Worm (Caenorhabditis elegans) whole organism, mixed stage, embryonic: Measurements from ENCODE around the gene madf-8.

Source experiments
- hlh-1 ChIP-seq: fragments of 150-350 bp; optimal IDR thresholded peaks from 2 replicates; lab custom pipeline; 2014; ENCODE audit warnings: missing biosample characterization, missing genetic modification reagents, missing genetic modification characterization
- lsy-2 ChIP-seq: fragments of 150-350 bp; optimal IDR thresholded peaks from 2 replicates; lab custom pipeline; 2014; ENCODE audit warnings: missing biosample characterization, missing genetic modification characterization
- pha-4 ChIP-seq: fragments of 150-350 bp; optimal IDR thresholded peaks from 2 replicates; lab custom pipeline; 2018; ENCODE audit warnings: missing biosample characterization, missing genetic modification reagents, missing genetic modification characterization
- snpc-4 ChIP-seq: fragments of 150-350 bp; optimal IDR thresholded peaks from 2 replicates; lab custom pipeline; 2014; ENCODE audit warnings: missing biosample characterization, missing genetic modification characterization
- unc-39 ChIP-seq: fragments of 150-350 bp; optimal IDR thresholded peaks from 2 replicates; lab custom pipeline; 2014; ENCODE audit warnings: missing biosample characterization, missing genetic modification characterization

DNA sequence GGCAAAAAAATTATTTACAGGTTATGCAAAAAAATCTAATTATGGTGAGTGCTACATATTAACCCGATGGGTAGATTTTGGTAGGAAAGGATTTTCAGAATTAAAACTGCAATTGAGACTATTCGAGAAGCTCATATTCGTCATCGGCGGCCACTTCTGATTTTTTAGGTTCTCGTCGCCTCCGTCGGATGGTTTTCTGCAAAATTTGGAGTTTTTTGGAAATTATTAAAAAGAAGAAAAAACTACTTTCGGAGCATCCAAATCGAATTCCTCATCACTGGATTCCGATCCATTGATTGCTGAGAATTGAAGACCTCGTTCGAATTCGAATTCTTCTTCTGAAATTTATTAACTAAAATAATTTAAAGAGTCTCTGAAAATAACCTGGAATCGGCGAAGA, 2.3 kb upstream of the madf-8 start:
- no peak for TF ChIP-seq hlh-1
- no peak for TF ChIP-seq lsy-2 (tag; lab: Kevin White, UChicago)
- TF ChIP-seq unc-39 = no peak
- no peak for TF ChIP-seq pha-4 (tag; lab: Kevin White, UChicago)
- no peak for TF ChIP-seq snpc-4
